Fruit fly (Drosophila melanogaster) whole organism, wandering third instar larva: ENCODE measurements around the gene corolla.

Experiments used
- Abd-B ChIP-seq: fragments of >200 bp; optimal IDR thresholded peaks from 2 replicates; lab custom pipeline; 2017; ENCODE audit warnings: missing biosample characterization, missing genetic modification characterization
- Hnf4 ChIP-seq: fragments of 200-800 bp; sonication (Bioruptor generic); optimal IDR thresholded peaks from 2 replicates; lab custom pipeline; 2016; ENCODE audit warnings: missing biosample characterization, mild to moderate bottlenecking, missing genetic modification characterization
- Vsx2 ChIP-seq: fragments of 200-300, 225-300 bp; sonication (Bioruptor generic); optimal IDR thresholded peaks from 2 replicates; lab custom pipeline; 2018; ENCODE audit warnings: missing biosample characterization, missing genetic modification characterization; ENCODE audit not compliant: partially characterized antibody
- br ChIP-seq: fragments of 200-800 bp; sonication (Bioruptor generic); optimal IDR thresholded peaks from 2 replicates; lab custom pipeline; 2016; ENCODE audit warnings: missing biosample characterization, missing genetic modification characterization
- dmrt93B ChIP-seq: fragments of 200-800 bp; sonication (Bioruptor generic); optimal IDR thresholded peaks from 2 replicates; lab custom pipeline; 2018; ENCODE audit warnings: missing biosample characterization, mild to moderate bottlenecking, missing genetic modification characterization
- fru ChIP-seq: fragments of 200-800 bp; sonication (Bioruptor generic); optimal IDR thresholded peaks from 3 replicates; lab custom pipeline; 2016; ENCODE audit warnings: missing biosample characterization, mild to moderate bottlenecking, missing genetic modification characterization
- pan ChIP-seq: fragments of >200 bp; optimal IDR thresholded peaks from 2 replicates; lab custom pipeline; 2017
- psq ChIP-seq: fragments of 200-800 bp; sonication (Bioruptor generic); optimal IDR thresholded peaks from 3 replicates; lab custom pipeline; 2017; ENCODE audit warnings: missing biosample characterization, mild to moderate bottlenecking, missing genetic modification characterization, moderate library complexity
- sv ChIP-seq: fragments of 200-800 bp; sonication (Bioruptor generic); optimal IDR thresholded peaks from 3 replicates; lab custom pipeline; 2016; ENCODE audit warnings: missing biosample characterization, missing genetic modification characterization
- usp ChIP-seq: fragments of >200 bp; optimal IDR thresholded peaks from 2 replicates; lab custom pipeline; 2017; ENCODE audit warnings: missing biosample characterization, missing genetic modification characterization

DNA sequence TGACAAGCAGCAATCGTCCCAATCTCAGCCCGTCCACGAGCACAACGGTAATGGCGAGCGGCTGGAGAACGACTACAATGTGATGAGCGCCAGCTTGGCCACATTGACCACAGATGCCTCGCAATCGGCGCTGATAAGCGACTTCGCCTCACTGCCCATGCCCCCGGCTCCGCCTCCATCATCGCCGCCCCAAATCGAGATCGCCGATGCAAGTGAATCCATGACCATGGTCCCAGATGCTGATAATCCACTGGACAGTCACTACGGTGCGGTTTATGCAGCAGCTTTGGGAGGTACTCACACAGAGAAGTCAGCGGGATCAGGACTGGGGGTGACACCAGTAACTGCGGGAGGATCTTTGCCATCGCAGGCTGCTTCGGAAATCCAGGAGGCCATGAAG lies 29.4 kb downstream of the corolla start:
- TF ChIP-seq Abd-B (GFP tag; lab: Kevin White, UChicago) (no peak), Vsx2 (GFP tag; lab: Kevin White, UChicago) (no peak), psq (GFP tag; lab: Kevin White, UChicago) (no peak), fru (GFP tag; lab: Kevin White, UChicago) (no peak), usp (GFP tag; lab: Kevin White, UChicago) (no peak), Hnf4 (no peak), sv (GFP tag; lab: Kevin White, UChicago) (no peak), pan (lab: Kevin White, UChicago) (no peak), dmrt93B (GFP tag; lab: Kevin White, UChicago) (no peak), br (no peak)
